Fruit fly (Drosophila melanogaster) Kc167 (cell line): Measurements from ENCODE around the gene nenya.
"Not testable (repeated sequence)": the region's sequence is repeated elsewhere in the genome, so short reads cannot be mapped to it uniquely, and the experiment has no call there.

Experiments
- Myc ChIP-seq: fragments of >200 bp; optimal IDR thresholded peaks from 2 replicates; lab custom pipeline; 2017; ENCODE audit warnings: missing external identifiers
- Sin3A ChIP-seq: fragments of >200 bp; optimal IDR thresholded peaks from 2 replicates; lab custom pipeline; 2018; ENCODE audit warnings: missing external identifiers
- h ChIP-seq: fragments of >200 bp; optimal IDR thresholded peaks from 3 replicates; lab custom pipeline; 2018; ENCODE audit warnings: missing external identifiers
- insv ChIP-seq: fragments of >200 bp; optimal IDR thresholded peaks from 3 replicates; lab custom pipeline; 2018; ENCODE audit warnings: missing external identifiers
- psq ChIP-seq: fragments of >200 bp; optimal IDR thresholded peaks from 2 replicates; lab custom pipeline; 2017; ENCODE audit warnings: missing external identifiers
- ttk ChIP-seq: sonication (Bioruptor generic); optimal IDR thresholded peaks from 2 replicates; lab custom pipeline; 2017; ENCODE audit warnings: missing external identifiers

The nenya gene

DNA sequence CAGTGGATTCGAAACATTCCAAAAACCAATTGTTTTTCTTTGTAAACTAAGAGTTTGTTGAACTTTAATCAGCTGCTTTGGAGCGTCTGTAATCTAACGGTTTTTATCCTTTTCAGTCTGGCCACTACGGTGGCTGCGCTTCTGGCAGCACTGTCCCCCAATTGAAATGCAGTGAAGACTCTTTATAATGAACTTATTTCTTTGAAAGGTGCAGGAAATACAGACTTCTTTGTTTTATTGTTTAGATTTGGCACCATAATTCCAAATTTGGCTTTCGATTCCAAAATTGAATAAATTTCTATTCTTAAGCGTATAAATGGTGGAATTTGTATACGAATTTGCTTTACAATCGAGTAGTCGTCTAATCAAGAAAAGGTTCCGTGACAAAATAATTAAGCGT, at the start of gene nenya:
nenya (minus strand) TSS at position 35 of the 400 bp plus-strand sequence.
- TF ChIP-seq psq (lab: Kevin White, UChicago), result no peak
- no peak for TF ChIP-seq ttk (lab: Kevin White, UChicago)
- no peak for TF ChIP-seq h (lab: Kevin White, UChicago)
- TF ChIP-seq Sin3A, result no peak
- TF ChIP-seq insv (lab: Kevin White, UChicago), result no peak
- no peak for TF ChIP-seq Myc (lab: Kevin White, UChicago)

DNA sequence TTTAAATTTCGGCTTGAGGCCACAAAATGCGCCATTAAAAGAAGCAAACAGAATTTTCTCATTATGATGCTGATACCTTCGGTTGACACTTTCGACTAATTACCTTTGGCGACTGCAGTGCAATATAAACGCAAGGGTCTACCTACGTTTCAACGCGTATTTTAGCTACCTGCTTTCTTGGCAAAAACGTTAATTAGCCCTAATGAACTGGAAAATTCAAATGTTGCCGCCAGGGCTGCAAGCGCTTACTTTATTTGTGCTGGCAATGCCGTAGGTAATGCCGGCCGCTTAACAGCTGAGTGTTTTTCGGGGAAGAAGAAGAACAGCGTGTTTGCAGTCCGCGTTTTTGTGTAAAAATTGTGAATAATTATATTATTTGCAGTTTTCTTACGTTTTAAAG, 35.1 kb upstream of the nenya start, which contains the start of the genes CG31131 and CG4849:
CG31131 (minus strand) TSS at position 101 of the 400 bp plus-strand sequence.
CG4849 (plus strand) TSS at position 297 of the 400 bp plus-strand sequence.
- TF ChIP-seq h, insv, Myc (lab: Kevin White, UChicago): not testable (repeated sequence)

DNA sequence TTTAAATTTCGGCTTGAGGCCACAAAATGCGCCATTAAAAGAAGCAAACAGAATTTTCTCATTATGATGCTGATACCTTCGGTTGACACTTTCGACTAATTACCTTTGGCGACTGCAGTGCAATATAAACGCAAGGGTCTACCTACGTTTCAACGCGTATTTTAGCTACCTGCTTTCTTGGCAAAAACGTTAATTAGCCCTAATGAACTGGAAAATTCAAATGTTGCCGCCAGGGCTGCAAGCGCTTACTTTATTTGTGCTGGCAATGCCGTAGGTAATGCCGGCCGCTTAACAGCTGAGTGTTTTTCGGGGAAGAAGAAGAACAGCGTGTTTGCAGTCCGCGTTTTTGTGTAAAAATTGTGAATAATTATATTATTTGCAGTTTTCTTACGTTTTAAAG, 32.5 kb upstream of the nenya start, which contains the start of gene CG31253:
CG31253 (minus strand) TSS at position 101 of the 400 bp plus-strand sequence.
- TF ChIP-seq insv, h, psq (lab: Kevin White, UChicago): not testable (repeated sequence)

DNA sequence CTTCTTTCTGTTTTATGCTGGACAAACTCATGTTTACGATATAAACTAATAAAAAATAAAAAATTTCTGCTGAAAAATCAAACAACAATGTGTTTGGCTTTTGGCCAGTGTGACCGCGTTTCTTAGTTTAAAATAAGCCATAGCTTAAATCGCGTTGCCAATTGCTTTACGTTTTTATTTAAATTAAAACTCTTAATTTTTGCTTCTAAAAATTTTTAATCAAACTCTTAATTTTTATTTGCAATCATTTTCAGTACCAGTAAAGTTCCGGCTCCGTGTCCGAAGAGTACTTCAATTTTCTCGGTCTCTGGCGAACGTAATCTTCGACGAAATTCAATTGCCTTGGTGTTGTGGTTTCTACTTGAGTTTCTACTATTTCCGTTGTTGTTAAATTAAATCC, 31.2 kb upstream of the nenya start, which contains the start of the genes CG42487 and CG4884:
CG42487 (minus strand) TSS at position 101 of the 400 bp plus-strand sequence.
CG4884 (minus strand) TSS at position 101 of the 400 bp plus-strand sequence.
- not testable (repeated sequence) for TF ChIP-seq ttk, h, Myc (lab: Kevin White, UChicago)

DNA sequence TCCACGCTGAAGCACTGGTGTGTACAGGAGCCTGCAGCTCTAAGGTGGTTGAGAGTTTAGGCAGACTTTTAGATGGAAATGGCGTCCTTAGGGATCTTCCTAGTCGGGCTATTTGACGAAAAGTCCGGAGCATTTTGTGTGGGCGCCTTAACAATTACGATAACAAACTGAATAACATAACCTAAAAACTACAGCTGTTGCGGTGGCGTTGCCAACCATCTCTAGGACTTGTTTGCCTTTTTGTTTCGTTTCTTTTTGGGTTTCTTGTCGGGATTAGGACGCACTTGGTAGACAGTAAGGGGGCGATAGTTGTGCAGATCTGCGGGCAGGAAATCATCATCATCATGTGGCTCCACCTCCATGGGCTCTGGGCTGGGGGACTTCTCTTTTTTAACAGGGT, 30.0 kb upstream of the nenya start:
- TF ChIP-seq h (lab: Kevin White, UChicago) (no peak), insv (lab: Kevin White, UChicago) (no peak), Myc (lab: Kevin White, UChicago) (no peak), ttk (lab: Kevin White, UChicago) (no peak), Sin3A (no peak), psq (lab: Kevin White, UChicago) (no peak)

DNA sequence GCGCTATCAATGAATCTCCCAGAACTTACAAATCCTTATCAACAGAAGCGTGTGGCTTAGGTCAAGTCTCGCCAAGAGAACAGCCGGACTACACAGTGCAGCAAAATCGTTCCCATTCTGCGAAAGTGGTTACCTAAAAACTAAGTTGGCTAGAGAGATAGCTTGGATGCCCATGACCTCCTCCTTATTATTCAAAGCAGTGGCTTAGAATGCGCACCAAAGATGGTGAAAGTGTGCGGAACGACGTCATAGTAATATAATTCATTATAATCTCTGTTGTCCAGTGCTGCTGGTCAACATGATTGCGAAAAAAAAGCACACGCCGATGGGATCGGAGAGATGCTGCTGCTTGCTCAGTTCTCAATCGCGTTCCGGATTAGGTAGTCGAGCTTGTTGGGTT, 26.6 kb upstream of the nenya start, which contains the start of gene Nep7:
Nep7 (plus strand) TSS at position 385 of the 400 bp plus-strand sequence.
- no peak for TF ChIP-seq Sin3A
- TF ChIP-seq h (lab: Kevin White, UChicago), result no peak
- TF ChIP-seq psq (lab: Kevin White, UChicago), result no peak
- no peak for TF ChIP-seq ttk (lab: Kevin White, UChicago)
- no peak for TF ChIP-seq Myc (lab: Kevin White, UChicago)
- TF ChIP-seq insv (lab: Kevin White, UChicago), result no peak

DNA sequence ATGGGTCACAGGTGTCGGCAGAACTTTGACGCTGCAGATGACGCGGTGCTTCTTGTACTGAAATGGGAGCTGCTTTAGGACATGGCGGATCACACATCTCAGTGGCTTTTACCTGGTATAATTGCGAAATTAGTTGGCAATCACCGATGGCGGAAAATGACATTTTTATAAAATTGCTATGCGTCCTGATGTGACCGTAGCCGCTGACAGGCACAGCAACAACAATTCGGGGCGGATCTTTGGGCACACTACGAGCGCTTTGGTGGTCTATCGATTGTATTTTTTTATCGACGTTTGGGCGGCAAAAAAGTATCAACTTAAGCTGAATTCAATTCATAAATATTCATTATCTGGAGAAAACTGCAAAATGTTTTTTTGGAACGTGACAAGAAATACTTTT, 25.9 kb upstream of the nenya start, which contains the start of gene CG4951:
CG4951 (minus strand) TSS at position 223 of the 400 bp plus-strand sequence.
- TF ChIP-seq insv (lab: Kevin White, UChicago) (no peak), Myc (lab: Kevin White, UChicago) (no peak), Sin3A (no peak), psq (lab: Kevin White, UChicago) (no peak), h (lab: Kevin White, UChicago) (no peak), ttk (lab: Kevin White, UChicago) (no peak)

DNA sequence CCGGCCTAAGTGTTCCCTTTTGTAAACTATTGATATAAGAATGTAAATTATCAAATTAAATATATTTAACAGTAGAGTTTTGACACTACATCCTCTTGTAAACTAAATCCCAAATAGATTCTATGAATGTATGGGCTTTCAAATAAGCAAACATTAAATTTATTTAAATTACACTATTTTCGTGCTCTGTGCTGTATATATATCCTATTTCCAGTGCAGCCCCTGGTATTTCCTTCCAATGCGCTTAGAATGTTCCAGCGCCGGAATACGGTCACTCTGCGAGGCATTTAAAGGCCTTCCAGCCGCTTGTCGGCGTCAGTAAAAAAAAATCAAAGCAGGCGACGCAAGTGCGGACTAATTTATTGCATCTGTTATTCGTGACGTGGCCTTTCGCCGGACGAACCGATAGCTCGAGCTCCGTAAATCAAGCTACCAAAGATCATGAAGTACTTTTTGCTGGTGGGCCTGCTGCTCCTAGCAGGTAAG, 20.5 kb upstream of the nenya start, which contains the start of gene Gp93:
Gp93 (plus strand) TSS at position 291 of the 486 bp plus-strand sequence.
- TF ChIP-seq ttk (lab: Kevin White, UChicago) (no peak), psq (lab: Kevin White, UChicago) (no peak), Myc (lab: Kevin White, UChicago) (no peak), Sin3A (no peak), h (lab: Kevin White, UChicago) (no peak), insv (lab: Kevin White, UChicago) (no peak)

DNA sequence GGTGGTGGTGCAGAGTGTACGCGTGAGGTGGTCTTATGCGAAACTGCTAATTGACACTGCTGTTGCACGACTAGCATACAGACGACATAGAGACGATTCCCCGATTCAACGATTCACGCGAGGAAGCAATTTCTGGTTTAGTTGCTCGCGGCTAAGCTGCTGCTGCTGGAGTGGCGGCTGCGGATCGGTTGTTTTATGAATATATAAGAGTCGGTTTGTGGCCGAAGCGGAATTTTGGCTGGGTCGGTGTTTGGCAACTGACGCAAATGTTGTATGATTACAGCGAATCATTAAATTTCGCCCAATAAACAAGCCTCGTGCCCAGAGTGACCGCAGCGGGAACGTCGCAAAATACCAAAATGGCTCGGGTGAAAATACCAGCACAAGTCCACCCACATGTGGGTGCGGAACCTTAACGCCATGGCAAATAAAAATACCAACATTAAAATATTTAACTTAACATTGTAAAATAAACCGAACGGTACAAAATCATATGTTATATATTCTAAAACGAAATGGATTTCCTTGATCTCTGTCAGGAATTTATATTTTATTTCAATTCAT, 19.8 kb upstream of the nenya start, which contains the start of gene mfrn:
mfrn (minus strand) TSS at position 340 of the 564 bp plus-strand sequence.
- TF ChIP-seq h (lab: Kevin White, UChicago) (no peak), ttk (lab: Kevin White, UChicago) (no peak), Myc (lab: Kevin White, UChicago) (no peak), Sin3A (no peak), psq (lab: Kevin White, UChicago) (no peak), insv (lab: Kevin White, UChicago) (no peak)

DNA sequence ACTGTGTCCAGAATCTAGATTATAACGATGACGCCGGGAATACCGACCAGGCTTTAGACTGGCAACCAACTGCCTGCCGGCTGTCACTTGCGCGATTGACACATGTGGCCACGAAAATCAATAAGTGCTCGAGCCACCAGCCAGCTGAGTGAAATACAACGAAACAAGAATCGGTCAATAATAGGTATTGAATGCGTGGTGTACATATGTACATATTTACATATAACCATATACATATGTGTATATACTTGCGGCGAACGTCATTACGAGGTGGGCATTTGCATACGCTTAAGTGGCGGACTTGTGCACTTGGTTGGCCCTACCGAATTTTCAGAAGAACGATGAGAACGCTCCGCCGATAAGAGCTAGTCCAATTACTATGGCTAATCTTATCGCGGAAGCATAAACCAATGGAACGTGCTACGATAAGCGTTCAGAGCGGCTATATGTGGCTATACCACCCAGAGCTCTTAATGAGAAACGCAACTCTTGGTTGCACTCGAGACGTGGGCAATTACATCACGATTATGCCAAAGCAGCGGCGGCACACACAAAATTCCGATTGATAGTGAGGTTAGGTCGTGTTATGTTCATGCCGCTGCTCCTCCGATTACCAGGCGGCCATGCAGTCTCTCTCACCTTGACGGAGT, 18.7 kb upstream of the nenya start:
- TF ChIP-seq h (lab: Kevin White, UChicago) (no peak), Myc (lab: Kevin White, UChicago) (no peak), Sin3A (no peak), ttk (lab: Kevin White, UChicago) (no peak), insv (lab: Kevin White, UChicago) (no peak), psq (lab: Kevin White, UChicago) (no peak)

DNA sequence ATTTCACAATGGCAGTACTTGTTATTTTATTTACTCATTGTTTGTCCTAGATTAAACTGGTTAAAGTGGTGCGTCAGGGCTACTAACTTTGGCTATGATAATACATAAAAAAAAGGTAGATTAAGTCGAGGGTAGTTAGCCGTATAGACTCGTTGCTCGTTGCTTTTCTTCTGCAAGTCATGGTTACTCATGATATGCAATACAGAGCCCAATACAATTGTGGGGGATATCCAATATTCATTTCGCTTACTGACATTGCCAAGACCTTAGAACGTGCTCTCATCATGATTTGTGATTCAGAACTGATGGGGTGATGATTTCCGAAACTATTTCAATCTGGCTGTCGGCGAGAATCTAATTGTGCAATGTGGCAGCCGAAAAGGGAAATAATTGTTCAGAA, 17.4 kb upstream of the nenya start:
- TF ChIP-seq Myc (lab: Kevin White, UChicago), result no peak
- TF ChIP-seq Sin3A, result no peak
- no peak for TF ChIP-seq insv (lab: Kevin White, UChicago)
- no peak for TF ChIP-seq h (lab: Kevin White, UChicago)
- no peak for TF ChIP-seq ttk (lab: Kevin White, UChicago)
- TF ChIP-seq psq (lab: Kevin White, UChicago), result no peak
